Fruit fly (Drosophila melanogaster) whole organism, embryonic: ENCODE data around the gene CG12171.
A peak's percentile ranks its signal among the peaks of the same experiment; 100 is the strongest.

Source experiments
- Abd-B ChIP-seq: fragments of 200-800 bp; sonication (Bioruptor generic); optimal IDR thresholded peaks from 2 replicates; lab custom pipeline; 2018; ENCODE audit warnings: missing biosample characterization, mild to moderate bottlenecking, missing genetic modification characterization, moderate library complexity
- Awh ChIP-seq: fragments of 200-800 bp; sonication (Bioruptor generic); IDR thresholded peaks from 2 replicates; pipeline ENCODE4, ENCODE4 v1.3.6; 2022; ENCODE audit warnings: missing biosample characterization, missing genetic modification characterization
- BtbVII ChIP-seq: fragments of 200-800 bp; sonication (Bioruptor generic); optimal IDR thresholded peaks from 3 replicates; lab custom pipeline; 2017; ENCODE audit warnings: missing biosample characterization, mild to moderate bottlenecking, missing genetic modification characterization
- CG10959 ChIP-seq: fragments of 200-800 bp; sonication (Bioruptor generic); IDR thresholded peaks from 2 replicates; pipeline ENCODE4 v1.3.6; 2022; ENCODE audit warnings: missing biosample characterization, missing genetic modification characterization
- CG11504 ChIP-seq: fragments of 200-800 bp; sonication (Bioruptor generic); optimal IDR thresholded peaks from 3 replicates; lab custom pipeline; 2019; ENCODE audit warnings: missing biosample characterization, mild to moderate bottlenecking, missing genetic modification characterization, moderate library complexity
- CG15011 ChIP-seq: fragments of 200-800 bp; sonication (Bioruptor generic); optimal IDR thresholded peaks from 3 replicates; lab custom pipeline; 2018; ENCODE audit warnings: missing biosample characterization, mild to moderate bottlenecking, missing genetic modification characterization
- CG15073 ChIP-seq: fragments of 200-800 bp; sonication (Bioruptor generic); optimal IDR thresholded peaks from 2 replicates; lab custom pipeline; 2016; ENCODE audit warnings: missing biosample characterization, missing genetic modification characterization
- CG15601 ChIP-seq: fragments of 200-800 bp; sonication (Bioruptor generic); optimal IDR thresholded peaks from 3 replicates; lab custom pipeline; 2019; ENCODE audit warnings: missing biosample characterization, mild to moderate bottlenecking, missing genetic modification characterization, moderate library complexity
- CG16813 ChIP-seq: fragments of 200-800 bp; sonication (Bioruptor generic); IDR thresholded peaks from 3 replicates; pipeline ENCODE4 v1.3.6; 2022; ENCODE audit warnings: missing biosample characterization, missing genetic modification characterization; ENCODE audit not compliant: partially characterized antibody
- CG17186 ChIP-seq: fragments of 200-800 bp; sonication (Bioruptor generic); optimal IDR thresholded peaks from 3 replicates; lab custom pipeline; 2017; ENCODE audit warnings: missing biosample characterization, missing genetic modification reagents, missing genetic modification characterization
- CG17359 ChIP-seq: fragments of 200-800 bp; sonication (Bioruptor generic); optimal IDR thresholded peaks from 3 replicates; lab custom pipeline; 2018; ENCODE audit warnings: missing biosample characterization, mild to moderate bottlenecking, missing genetic modification characterization, moderate library complexity
- CG2678 ChIP-seq: fragments of 200-800 bp; sonication (Bioruptor generic); optimal IDR thresholded peaks from 3 replicates; lab custom pipeline; 2019; ENCODE audit warnings: missing biosample characterization, mild to moderate bottlenecking, missing genetic modification characterization, moderate library complexity
- CG30431 ChIP-seq: fragments of 200-800 bp; sonication (Bioruptor generic); optimal IDR thresholded peaks from 2 replicates; lab custom pipeline; 2017; ENCODE audit warnings: missing biosample characterization, missing genetic modification characterization
- CG31388 ChIP-seq: fragments of 200-800 bp; sonication (Bioruptor generic); optimal IDR thresholded peaks from 2 replicates; lab custom pipeline; 2016; ENCODE audit warnings: missing biosample characterization, missing genetic modification characterization
- CG3407 ChIP-seq: fragments of 200-800 bp; sonication (Bioruptor generic); optimal IDR thresholded peaks from 2 replicates; lab custom pipeline; 2018; ENCODE audit warnings: missing biosample characterization, mild to moderate bottlenecking, missing genetic modification characterization
- CG4707 ChIP-seq: fragments of 200-800 bp; sonication (Bioruptor generic); optimal IDR thresholded peaks from 2 replicates; lab custom pipeline; 2018; ENCODE audit warnings: missing biosample characterization, mild to moderate bottlenecking, missing genetic modification characterization, moderate library complexity
- CG6813 ChIP-seq: fragments of 200-800 bp; sonication (Bioruptor generic); optimal IDR thresholded peaks from 2 replicates; lab custom pipeline; 2017; ENCODE audit warnings: missing biosample characterization, missing genetic modification characterization, mild to moderate bottlenecking, moderate library complexity, missing genetic modification reagents
- CG7786 ChIP-seq: fragments of 200-800 bp; sonication (Bioruptor generic); optimal IDR thresholded peaks from 2 replicates; lab custom pipeline; 2016; ENCODE audit warnings: missing biosample characterization, missing genetic modification characterization
- CG8290 ChIP-seq, 3 experiments: fragments of 200-800 bp; sonication (Bioruptor generic); optimal IDR thresholded peaks; 2 replicates each; lab custom pipeline; 2016 to 2019; ENCODE audit warnings: missing biosample characterization in 3 of 3, missing genetic modification characterization in 3 of 3, mild to moderate bottlenecking in 2 of 3, moderate library complexity in 1 of 3
- CG9876 ChIP-seq: fragments of 200-800 bp; sonication (Bioruptor generic); optimal IDR thresholded peaks from 2 replicates; lab custom pipeline; 2016; ENCODE audit warnings: missing biosample characterization, missing genetic modification characterization
- D ChIP-seq, 2 experiments: fragments of 200-800 bp in 1 of 2; fragments of >200 bp in 1 of 2; sonication (Bioruptor generic) in 1 of 2; optimal IDR thresholded peaks; 2 replicates in 1 of 2; 3 replicates in 1 of 2; lab custom pipeline; 2017; ENCODE audit warnings: mild to moderate bottlenecking in 1 of 2, missing biosample characterization in 1 of 2, missing genetic modification characterization in 1 of 2, missing genetic modification reagents in 1 of 2
- Deaf1 ChIP-seq: fragments of 200-800 bp; optimal IDR thresholded peaks from 3 replicates; lab custom pipeline; 2019; ENCODE audit warnings: missing biosample characterization, mild to moderate bottlenecking, missing genetic modification characterization, moderate library complexity
- Dek ChIP-seq: fragments of 200-800 bp; sonication (Bioruptor generic); optimal IDR thresholded peaks from 3 replicates; lab custom pipeline; 2019; ENCODE audit warnings: missing biosample characterization, mild to moderate bottlenecking, missing genetic modification characterization, moderate library complexity
- HLH4C ChIP-seq: fragments of 200-800 bp; sonication (Bioruptor generic); IDR thresholded peaks from 3 replicates; pipeline ENCODE4 v1.3.6; 2022; ENCODE audit warnings: missing biosample characterization, missing genetic modification characterization; ENCODE audit not compliant: partially characterized antibody
- Kr ChIP-seq: fragments of 200-800 bp; sonication (Bioruptor generic); optimal IDR thresholded peaks from 2 replicates; lab custom pipeline; 2017; ENCODE audit warnings: missing biosample characterization, mild to moderate bottlenecking, missing genetic modification characterization
- Meics ChIP-seq: fragments of 200-800 bp; sonication (Bioruptor generic); optimal IDR thresholded peaks from 2 replicates; lab custom pipeline; 2017; ENCODE audit warnings: missing biosample characterization, mild to moderate bottlenecking, missing genetic modification characterization
- Myb ChIP-seq: fragments of 200-800 bp; sonication (Bioruptor generic); optimal IDR thresholded peaks from 2 replicates; lab custom pipeline; 2016; ENCODE audit warnings: missing biosample characterization, missing genetic modification characterization
- NFAT ChIP-seq: fragments of 200-800 bp; sonication (Bioruptor generic); IDR thresholded peaks from 2 replicates; pipeline ENCODE4 v1.3.6; 2022; ENCODE audit warnings: missing biosample characterization, missing genetic modification characterization
- Nf-YB ChIP-seq: fragments of 200-800 bp; sonication (Bioruptor generic); optimal IDR thresholded peaks from 3 replicates; lab custom pipeline; 2019; ENCODE audit warnings: missing biosample characterization, mild to moderate bottlenecking, missing genetic modification characterization, moderate library complexity
- Scr ChIP-seq: fragments of 200-800 bp; sonication (Bioruptor generic); IDR thresholded peaks from 2 replicates; pipeline ENCODE4 v1.3.6; 2022; ENCODE audit warnings: missing biosample characterization, missing genetic modification characterization; ENCODE audit not compliant: partially characterized antibody
- TFAM ChIP-seq: fragments of 200-800 bp; sonication (Bioruptor generic); optimal IDR thresholded peaks from 2 replicates; lab custom pipeline; 2017; ENCODE audit warnings: missing biosample characterization, missing genetic modification characterization, inconsistent platforms
- Trl ChIP-seq, 3 experiments: fragments of >200 bp in 2 of 3; fragments of 200-800 bp in 1 of 3; sonication (Bioruptor generic) in 1 of 3; optimal IDR thresholded peaks; 2 replicates in 1 of 3; 3 replicates in 2 of 3; lab custom pipeline; 2016 to 2017; ENCODE audit warnings: missing biosample characterization in 1 of 3, missing genetic modification characterization in 1 of 3
- ac ChIP-seq: fragments of 200-800 bp; sonication (Bioruptor generic); optimal IDR thresholded peaks from 3 replicates; lab custom pipeline; 2017; ENCODE audit warnings: missing biosample characterization, mild to moderate bottlenecking, missing genetic modification characterization
- bigmax ChIP-seq: fragments of 200-800 bp; sonication (Bioruptor generic); optimal IDR thresholded peaks from 2 replicates; lab custom pipeline; 2018; ENCODE audit warnings: missing biosample characterization, mild to moderate bottlenecking, missing genetic modification characterization
- br ChIP-seq: fragments of >200 bp; optimal IDR thresholded peaks from 2 replicates; lab custom pipeline; 2017
- chif ChIP-seq, 2 experiments: fragments of 200-800 bp; sonication (Bioruptor generic); optimal IDR thresholded peaks; 3 replicates each; lab custom pipeline; 2016; ENCODE audit warnings: missing biosample characterization in 2 of 2, missing genetic modification characterization in 2 of 2
- corto ChIP-seq: fragments of 200-800 bp; sonication (Bioruptor generic); optimal IDR thresholded peaks from 2 replicates; lab custom pipeline; 2016; ENCODE audit warnings: missing biosample characterization, mild to moderate bottlenecking, missing genetic modification characterization, moderate library complexity
- esg ChIP-seq: fragments of 200-800 bp; sonication (Bioruptor generic); conservative IDR thresholded peaks from 2 replicates; pipeline ENCODE4 v1.3.6; 2022; ENCODE audit warnings: missing biosample characterization, missing genetic modification characterization
- fd3F ChIP-seq: fragments of 200-800 bp; sonication (Bioruptor generic); optimal IDR thresholded peaks from 2 replicates; lab custom pipeline; 2018; ENCODE audit warnings: missing biosample characterization, mild to moderate bottlenecking, missing genetic modification characterization, moderate library complexity
- fd64A ChIP-seq: fragments of 200-800 bp; sonication (Bioruptor generic); optimal IDR thresholded peaks from 3 replicates; lab custom pipeline; 2018; ENCODE audit warnings: missing biosample characterization, mild to moderate bottlenecking, missing genetic modification characterization
- ftz-f1 ChIP-seq: fragments of 200-800 bp; sonication (Bioruptor generic); optimal IDR thresholded peaks from 2 replicates; lab custom pipeline; 2016; ENCODE audit warnings: missing biosample characterization, missing genetic modification characterization
- ham ChIP-seq: fragments of 200-800 bp; sonication (Bioruptor generic); IDR thresholded peaks from 2 replicates; pipeline ENCODE4 v1.3.6; 2022; ENCODE audit warnings: missing biosample characterization, missing genetic modification characterization
- hbn ChIP-seq: fragments of 200-800 bp; sonication (Bioruptor generic); IDR thresholded peaks from 2 replicates; pipeline ENCODE4 v1.3.6; 2022; ENCODE audit warnings: missing biosample characterization, missing genetic modification characterization; ENCODE audit not compliant: partially characterized antibody
- sens ChIP-seq: fragments of 200-800 bp; sonication (Bioruptor generic); peaks from one replicate; lab custom pipeline; 2016; ENCODE audit warnings: missing biosample characterization, missing genetic modification characterization
- sens-2 ChIP-seq: fragments of 200-800 bp; sonication (Bioruptor generic); IDR thresholded peaks from 2 replicates; pipeline ENCODE4 v1.3.6; 2022; ENCODE audit warnings: missing biosample characterization, missing genetic modification characterization
- ssp ChIP-seq: fragments of 200-800 bp; sonication (Bioruptor generic); IDR thresholded peaks from 2 replicates; pipeline ENCODE4 v1.3.6; 2022; ENCODE audit warnings: missing biosample characterization, missing genetic modification characterization
- tup ChIP-seq: fragments of 200-800 bp; sonication (Bioruptor generic); optimal IDR thresholded peaks from 2 replicates; lab custom pipeline; 2016; ENCODE audit warnings: missing biosample characterization, mild to moderate bottlenecking, missing genetic modification characterization, moderate library complexity
- tx ChIP-seq: fragments of 200-800 bp; sonication (Bioruptor generic); optimal IDR thresholded peaks from 2 replicates; lab custom pipeline; 2016; ENCODE audit warnings: missing biosample characterization, missing genetic modification characterization

CG12171 gene

dm6 chr3R:5660198-5660893, 26.9 kb downstream of the CG12171 start, which contains the start of gene Wdr33 (continued):
- TF ChIP-seq CG15601 (tag; lab: Kevin White, UChicago) (no peak), CG3407 (GFP tag; lab: Kevin White, UChicago) (no peak), corto (peak; percentile 45), br (lab: Kevin White, UChicago) (no peak), fd64A (GFP tag; lab: Kevin White, UChicago) (no peak), esg (GFP tag; lab: Robert Waterston, UW) (0 out of 2 replicates have a peak, but pooled peaks have one; percentile 44), CG15011 (GFP tag; lab: Kevin White, UChicago) (no peak), Nf-YB (GFP tag; lab: Kevin White, UChicago) (no peak), CG16813 (peak; percentile 94), Myb (GFP tag; lab: Kevin White, UChicago) (peak; percentile 5), ham (no peak), Scr (GFP tag; lab: Robert Waterston, UW) (peak; percentile 95), hbn (peak; percentile 90), ac (GFP tag; lab: Kevin White, UChicago) (no peak), Dek (peak; percentile 34), NFAT (GFP tag; lab: Robert Waterston, UW) (0 out of 2 replicates have a peak, but pooled peaks have one; percentile 8), bigmax (GFP tag; lab: Kevin White, UChicago) (no peak), CG10959 (GFP tag; lab: Robert Waterston, UW) (no peak), sens-2 (GFP tag; lab: Robert Waterston, UW) (no peak), Awh (GFP tag; lab: Robert Waterston, UW) (no peak), CG31388 (GFP tag; lab: Kevin White, UChicago) (peak; percentile 21), Kr (GFP tag; lab: Kevin White, UChicago) (no peak), BtbVII (GFP tag; lab: Kevin White, UChicago) (peak; percentile 27), fd3F (no peak), CG11504 (tag; lab: Kevin White, UChicago) (no peak), tup (GFP tag; lab: Kevin White, UChicago) (no peak), CG4707 (no peak), ftz-f1 (no peak), CG2678 (tag; lab: Kevin White, UChicago) (peak; percentile 60), CG30431 (GFP tag; lab: Kevin White, UChicago) (no peak), Deaf1 (tag; lab: Kevin White, UChicago) (no peak), CG6813 (GFP tag; lab: Kevin White, UChicago) (no peak), CG8290 (GFP tag; optimal IDR thresholded peaks at IDR 0.05; lab: Kevin White, UChicago) (no peak), CG8290 (tag; optimal IDR thresholded peaks at IDR 0.05; lab: Kevin White, UChicago) (no peak), HLH4C (GFP tag; lab: Robert Waterston, UW) (peak; percentile 84), Abd-B (GFP tag; lab: Kevin White, UChicago) (peak; percentile 57), D (optimal IDR thresholded peaks at IDR 0.05; lab: Kevin White, UChicago) (no peak), D (GFP tag; optimal IDR thresholded peaks at IDR 0.05; lab: Kevin White, UChicago) (no peak), Meics (peak; percentile 34), CG15073 (GFP tag; lab: Kevin White, UChicago) (no peak), TFAM (GFP tag; lab: Kevin White, UChicago) (no peak), CG17186 (GFP tag; lab: Kevin White, UChicago) (no peak), CG9876 (GFP tag; lab: Kevin White, UChicago) (no peak), CG17359 (peak; percentile 16), tx (GFP tag; lab: Kevin White, UChicago) (no peak), chif (GFP tag; optimal IDR thresholded peaks at IDR 0.05; lab: Kevin White, UChicago) (no peak), CG7786 (GFP tag; lab: Kevin White, UChicago) (no peak), Trl (optimal IDR thresholded peaks at IDR 0.05; lab: Kevin White, UChicago) (no peak), Trl (GFP tag; optimal IDR thresholded peaks at IDR 0.05; lab: Kevin White, UChicago) (no peak), sens (peak; percentile 77), ssp (GFP tag; lab: Robert Waterston, UW) (no peak)
